Fruit fly (Drosophila melanogaster): Measurements from ENCODE around the gene Srp68.

The Srp68 gene

dm6 chr3L:8996899-8997685, 22.2 kb downstream of the Srp68 start:
- TF ChIP-seq CTCF (optimal IDR thresholded peaks at IDR 0.05) = no peak
- TF ChIP-seq CG8478 (optimal IDR thresholded peaks at IDR 0.05) = no peak

DNA sequence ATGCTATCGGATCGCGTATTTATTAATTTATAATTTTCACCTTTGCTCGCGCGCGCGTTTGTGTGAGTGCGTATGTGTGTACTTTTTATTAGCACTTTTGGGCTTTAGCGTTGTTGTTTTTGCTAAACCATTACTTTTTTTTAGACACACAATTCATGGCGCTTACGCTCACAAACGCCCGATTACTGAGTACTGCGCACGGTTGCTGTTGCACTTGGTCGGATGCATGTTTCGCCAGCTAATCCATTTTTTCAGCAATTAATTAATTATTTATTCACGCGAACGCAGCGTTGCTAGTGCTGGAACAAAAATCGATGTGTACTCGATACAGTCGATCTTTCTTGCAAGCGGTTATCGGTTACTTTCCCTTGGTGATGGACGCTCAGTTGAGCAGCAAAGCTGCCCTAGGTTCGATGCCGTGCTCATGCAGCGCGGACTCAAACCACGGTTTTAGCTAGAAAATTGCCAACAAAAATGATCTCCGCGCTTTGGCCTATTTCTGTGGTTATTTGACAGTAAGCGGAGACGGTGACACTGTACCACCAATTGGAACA, 22.9 kb downstream of the Srp68 start, which contains the start of the genes smg and CG5087:
smg (minus strand) TSS at position 304 of the 554 bp plus-strand sequence.
CG5087 (plus strand) TSS at position 499 of the 554 bp plus-strand sequence.
- TF ChIP-seq CTCF (optimal IDR thresholded peaks at IDR 0.05) (peak; percentile 70 to 78), CG8478 (optimal IDR thresholded peaks at IDR 0.05) (no peak)

- TF ChIP-seq CTCF (optimal IDR thresholded peaks at IDR 0.05) = no peak
- no peak for TF ChIP-seq CG8478 (optimal IDR thresholded peaks at IDR 0.05)
These were observed 27.7 kb downstream of the Srp68 start for dm6 chr3L:9002527-9002926.

- TF ChIP-seq CG8478 (optimal IDR thresholded peaks at IDR 0.05) = no peak
- no peak for TF ChIP-seq CTCF (optimal IDR thresholded peaks at IDR 0.05)
These were observed 28.5 kb downstream of the Srp68 start for dm6 chr3L:9003369-9003768.

dm6 chr3L:9004788-9005246, 30.0 kb downstream of the Srp68 start, which contains the start of gene Doc3:
TSS of gene Doc3 (plus strand) at chr3L:9005196.
- no peak for TF ChIP-seq CG8478 (optimal IDR thresholded peaks at IDR 0.05)
- TF ChIP-seq CTCF (optimal IDR thresholded peaks at IDR 0.05) = peak in 1 of 2 experiments; percentile 24

dm6 chr3L:9009738-9010137, 34.9 kb downstream of the Srp68 start, which contains the start of gene CG5194:
TSS of gene CG5194 (minus strand) at chr3L:9009838.
- TF ChIP-seq CTCF (optimal IDR thresholded peaks at IDR 0.05) (no peak), CG8478 (optimal IDR thresholded peaks at IDR 0.05) (no peak)

DNA sequence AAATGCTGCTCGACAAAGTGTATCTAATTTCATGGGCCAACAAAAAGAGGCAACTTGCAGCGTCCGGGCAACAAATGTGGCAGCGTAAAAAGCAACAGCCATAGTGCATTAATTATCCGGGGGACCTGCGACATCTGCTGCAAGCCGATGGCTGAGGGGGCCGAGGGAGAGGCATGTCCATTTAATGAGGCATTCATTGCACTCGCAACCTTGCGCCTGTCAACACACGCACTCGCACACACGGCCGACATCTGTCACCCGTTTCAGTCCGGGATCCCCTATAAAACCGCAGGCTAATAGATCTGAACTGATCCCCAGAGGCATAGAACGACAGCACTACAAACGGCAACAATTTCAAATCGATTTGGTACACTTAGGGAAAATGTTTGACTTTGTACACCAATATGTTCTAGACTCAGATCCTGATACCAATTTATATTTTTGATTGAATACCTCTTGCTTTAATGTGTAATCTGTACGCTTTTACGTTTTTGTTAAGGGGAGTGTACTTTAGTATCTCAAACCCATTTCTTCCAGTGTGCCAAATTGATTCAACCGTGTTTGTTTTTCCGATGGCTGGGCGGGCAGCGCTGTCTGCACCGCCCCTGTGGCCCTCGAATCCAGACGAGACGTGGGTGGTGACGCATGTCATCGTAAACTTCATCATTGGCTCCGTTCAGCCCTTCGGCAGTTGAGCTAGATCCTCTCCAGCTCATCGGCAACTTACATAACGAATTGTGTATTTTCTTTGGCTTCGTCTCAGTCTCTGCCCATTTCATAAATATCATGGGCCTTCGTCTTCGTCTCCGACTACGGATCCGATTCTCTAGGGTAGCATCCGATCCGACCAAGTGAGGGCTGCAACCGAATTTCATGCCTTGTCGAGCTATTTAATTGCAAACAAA, 36.9 kb downstream of the Srp68 start:
- TF ChIP-seq CG8478 (optimal IDR thresholded peaks at IDR 0.05) (no peak), CTCF (optimal IDR thresholded peaks at IDR 0.05) (no peak)

DNA sequence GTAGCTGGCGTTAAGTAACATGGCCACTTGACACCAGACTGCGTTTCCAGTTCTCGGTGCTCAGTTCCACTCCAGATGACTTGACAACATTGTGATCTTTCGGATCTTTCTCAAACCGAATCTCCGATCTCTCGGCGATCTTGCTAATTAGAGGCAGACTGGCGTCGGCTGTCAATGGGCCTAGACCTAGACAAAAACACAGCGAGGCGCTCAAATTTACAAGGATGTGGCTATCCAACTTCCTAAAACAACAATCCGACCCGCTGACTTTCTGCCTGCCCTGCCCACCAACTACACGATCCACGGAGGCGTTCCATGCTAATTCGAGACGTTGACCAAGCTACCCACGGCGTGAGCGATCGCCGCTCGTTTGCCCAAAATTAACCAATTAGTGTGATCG, 38.9 kb downstream of the Srp68 start:
- TF ChIP-seq CTCF (optimal IDR thresholded peaks at IDR 0.05) (no peak), CG8478 (optimal IDR thresholded peaks at IDR 0.05) (no peak)

- no peak for TF ChIP-seq CTCF (optimal IDR thresholded peaks at IDR 0.05)
- TF ChIP-seq CG8478 (optimal IDR thresholded peaks at IDR 0.05) = no peak
These were observed 42.6 kb downstream of the Srp68 start for dm6 chr3L:9017414-9017813.

dm6 chr3L:9019196-9019662, 44.4 kb downstream of the Srp68 start, which contains the start of gene Doc2:
TSS of gene Doc2 (minus strand) at chr3L:9019246.
- no peak for TF ChIP-seq CTCF (optimal IDR thresholded peaks at IDR 0.05)
- TF ChIP-seq CG8478 (optimal IDR thresholded peaks at IDR 0.05) = no peak

DNA sequence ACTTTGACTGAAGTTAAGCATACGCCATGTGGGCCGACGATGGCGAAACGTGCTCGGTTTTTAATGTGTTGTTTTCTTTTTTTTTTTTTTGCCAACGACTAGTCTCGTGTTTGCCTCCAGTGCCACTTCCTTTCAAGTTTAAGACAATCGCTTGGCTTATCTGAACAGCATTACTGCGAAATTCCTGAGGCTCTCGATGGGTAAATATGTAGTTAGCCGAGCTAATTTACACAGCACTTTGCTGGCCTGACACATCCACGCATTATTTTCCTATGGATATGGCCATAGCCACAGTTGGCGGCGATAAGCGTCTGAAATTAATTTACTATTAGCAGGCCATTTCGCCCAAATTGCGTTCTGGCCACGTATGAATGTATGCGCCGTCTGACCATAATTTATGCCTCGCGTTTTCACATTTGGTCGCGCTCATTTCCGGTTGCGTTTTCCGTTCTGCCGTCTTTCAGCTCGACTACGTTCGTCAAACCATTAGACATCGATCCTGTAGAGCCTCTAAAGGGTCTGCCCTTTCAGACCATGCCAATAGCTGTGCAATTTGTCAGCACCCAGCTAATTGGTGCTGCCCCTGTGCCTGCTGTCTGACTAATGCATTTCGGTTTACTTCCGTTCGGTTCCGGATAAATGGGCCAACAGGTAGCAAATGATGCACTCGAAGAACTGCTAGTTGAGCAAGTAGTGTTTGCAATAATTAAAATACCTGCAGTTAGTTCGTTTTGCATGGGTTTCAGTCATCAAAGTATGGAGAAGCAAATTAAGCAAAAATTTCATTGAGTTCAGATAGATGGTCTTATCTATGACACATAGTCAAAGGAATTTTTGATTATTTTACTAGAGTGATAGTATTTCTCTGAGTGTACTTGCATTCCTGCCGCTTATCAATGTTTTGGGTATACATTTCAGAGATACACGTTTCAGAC, 45.9 kb downstream of the Srp68 start:
- TF ChIP-seq CTCF (optimal IDR thresholded peaks at IDR 0.05) (no peak), CG8478 (optimal IDR thresholded peaks at IDR 0.05) (no peak)

DNA sequence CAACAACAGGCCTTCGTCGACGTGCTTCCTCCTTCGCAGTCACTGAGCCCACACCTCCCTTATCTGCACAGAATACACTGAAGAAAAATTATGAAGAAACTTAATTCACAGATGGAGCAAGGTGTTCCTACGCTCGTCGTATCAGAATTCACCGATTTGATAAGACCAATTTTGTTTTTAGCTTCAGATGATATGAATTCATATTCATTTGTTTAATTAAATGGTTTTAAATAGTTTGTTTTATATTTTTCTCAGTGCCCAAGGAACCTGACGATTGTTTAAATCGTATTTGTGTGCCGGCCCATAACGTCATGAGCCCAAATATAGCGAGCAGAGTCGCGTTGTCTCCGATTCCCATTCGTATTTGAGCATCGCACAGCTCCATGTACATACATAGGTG, 48.8 kb downstream of the Srp68 start:
- TF ChIP-seq CTCF (optimal IDR thresholded peaks at IDR 0.05) (no peak), CG8478 (optimal IDR thresholded peaks at IDR 0.05) (no peak)

DNA sequence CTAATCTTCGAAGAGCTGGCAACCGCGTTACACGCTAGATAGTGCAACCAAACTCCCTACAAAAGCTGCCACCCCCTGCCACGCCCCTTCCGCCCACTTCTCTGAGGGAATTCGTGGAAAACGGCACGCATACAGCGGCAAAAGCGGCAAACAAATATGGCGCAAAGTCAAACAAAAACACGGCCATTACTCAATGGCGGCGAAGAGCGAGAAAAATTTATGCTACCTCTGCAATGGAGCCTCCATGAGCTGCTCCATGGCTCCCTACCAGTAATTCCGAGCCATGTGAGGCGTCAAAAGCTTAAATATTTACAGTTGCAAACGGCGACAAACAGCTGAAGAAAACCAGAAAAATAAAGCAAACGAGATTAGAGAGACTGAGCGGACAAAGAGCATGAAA, 49.9 kb downstream of the Srp68 start:
- TF ChIP-seq CTCF (optimal IDR thresholded peaks at IDR 0.05) (no peak), CG8478 (optimal IDR thresholded peaks at IDR 0.05) (no peak)

DNA sequence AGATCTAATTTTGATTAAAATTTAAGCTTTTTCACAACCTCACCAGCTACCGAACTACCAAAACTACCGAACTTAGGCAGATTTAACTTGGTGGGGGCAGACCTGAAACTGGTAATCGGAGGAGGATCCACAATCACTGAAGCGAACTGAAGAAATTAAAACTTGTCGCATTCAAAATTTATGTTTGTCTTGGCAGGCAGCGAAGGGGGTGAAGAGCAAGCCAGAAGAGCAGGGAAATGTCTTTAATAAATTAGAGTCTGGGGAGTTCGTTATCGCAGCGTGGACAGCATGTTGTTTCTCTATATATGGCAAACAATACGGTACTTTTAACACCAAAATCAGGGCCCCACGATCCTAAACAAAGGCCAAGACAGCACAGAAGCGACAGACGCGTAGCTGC, 50.3 kb downstream of the Srp68 start:
- no peak for TF ChIP-seq CG8478 (optimal IDR thresholded peaks at IDR 0.05)
- TF ChIP-seq CTCF (optimal IDR thresholded peaks at IDR 0.05) = no peak

All from S2 (cell line).